Worm (Caenorhabditis elegans) whole organism, young adult: ENCODE results near the gene let-767.
A peak's percentile ranks its signal among the peaks of the same experiment; 100 is the strongest.

ENCODE experiments used
- C17E4.6 ChIP-seq: fragments of 200-800 bp; sonication (Bioruptor generic); IDR thresholded peaks from 2 replicates; pipeline ENCODE4 v1.3.6; 2022; ENCODE audit warnings: missing genetic modification reagents, missing genetic modification characterization, missing compliant biosample characterization
- F10E7.11 ChIP-seq: sonication (generic microtip); optimal IDR thresholded peaks from 2 replicates; lab custom pipeline; 2017; ENCODE audit warnings: mild to moderate bottlenecking, missing genetic modification characterization, moderate library complexity, missing compliant biosample characterization
- F23B12.7 ChIP-seq: sonication (generic microtip); optimal IDR thresholded peaks from 2 replicates; lab custom pipeline; 2017; ENCODE audit warnings: missing genetic modification characterization, mild to moderate bottlenecking, missing compliant biosample characterization, antibody characterized with exemption, moderate library complexity; ENCODE audit not compliant: insufficient read depth
- F49E8.2 ChIP-seq: sonication (generic microtip); optimal IDR thresholded peaks from 3 replicates; lab custom pipeline; 2017; ENCODE audit warnings: missing genetic modification characterization, mild to moderate bottlenecking, missing compliant biosample characterization, antibody characterized with exemption, moderate library complexity; ENCODE audit not compliant: insufficient read depth
- F52B5.7 ChIP-seq: sonication (generic microtip); optimal IDR thresholded peaks from 2 replicates; lab custom pipeline; 2016; ENCODE audit warnings: mild to moderate bottlenecking, missing genetic modification characterization, missing compliant biosample characterization
- F57A8.1 ChIP-seq: fragments of 200-800 bp; sonication (Bioruptor generic); optimal IDR thresholded peaks from 2 replicates; lab custom pipeline; 2018; ENCODE audit warnings: mild to moderate bottlenecking, missing genetic modification characterization, moderate library complexity, missing compliant biosample characterization
- T07F8.4 ChIP-seq: sonication (generic microtip); optimal IDR thresholded peaks from 2 replicates; lab custom pipeline; 2016; ENCODE audit warnings: mild to moderate bottlenecking, missing genetic modification characterization, moderate library complexity, missing compliant biosample characterization
- Y67H2A.10 ChIP-seq: fragments of 200-800 bp; sonication (Bioruptor generic); conservative IDR thresholded peaks from 2 replicates; pipeline ENCODE4 v1.3.6; 2022; ENCODE audit warnings: missing genetic modification reagents, missing genetic modification characterization, missing compliant biosample characterization
- Y79H2A.3 ChIP-seq: fragments of 200-800 bp; sonication (Bioruptor generic); conservative IDR thresholded peaks from 2 replicates; pipeline ENCODE4 v1.3.6; 2022; ENCODE audit warnings: missing genetic modification reagents, missing genetic modification characterization, missing compliant biosample characterization
- ama-1 ChIP-seq, 3 experiments: fragments of 150-350 bp in 1 of 3; sonication (generic microtip) in 2 of 3; optimal IDR thresholded peaks; 2 replicates each; lab custom pipeline; 2014 to 2018; ENCODE audit warnings: missing biosample characterization in 2 of 3, missing genetic modification characterization in 2 of 3, missing genetic modification reagents in 2 of 3
- attf-3 ChIP-seq: fragments of 200-800 bp; sonication (Bioruptor generic); conservative IDR thresholded peaks from 2 replicates; pipeline ENCODE4 v1.3.6; 2022; ENCODE audit warnings: missing genetic modification reagents, missing genetic modification characterization, missing compliant biosample characterization
- attf-5 ChIP-seq: fragments of 200-800 bp; sonication (Bioruptor generic); optimal IDR thresholded peaks from 2 replicates; lab custom pipeline; 2018; ENCODE audit warnings: mild to moderate bottlenecking, missing genetic modification characterization, missing compliant biosample characterization
- bed-2 ChIP-seq: fragments of 200-800 bp; sonication (Bioruptor generic); IDR thresholded peaks from 2 replicates; pipeline ENCODE4 v1.3.6; 2022; ENCODE audit warnings: missing genetic modification reagents, missing genetic modification characterization, missing compliant biosample characterization
- cebp-1 ChIP-seq, 2 experiments: fragments of 200-800 bp in 1 of 2; sonication (Bioruptor generic) in 1 of 2; sonication (generic microtip) in 1 of 2; IDR thresholded peaks in 1 of 2; optimal IDR thresholded peaks in 1 of 2; 2 replicates each; pipeline versions ENCODE4 v1.3.6 to Lab custom; 2017 to 2022; ENCODE audit warnings: missing compliant biosample characterization in 2 of 2, missing genetic modification characterization in 2 of 2, mild to moderate bottlenecking in 1 of 2, missing genetic modification reagents in 1 of 2, moderate library complexity in 1 of 2
- cebp-2 ChIP-seq: fragments of 200-800 bp; sonication (Bioruptor generic); IDR thresholded peaks from 2 replicates; pipeline ENCODE4 v1.3.6; 2022; ENCODE audit warnings: missing genetic modification characterization, missing compliant biosample characterization
- ceh-58 ChIP-seq: fragments of 200-800 bp; sonication (Bioruptor generic); IDR thresholded peaks from 2 replicates; pipeline ENCODE4 v1.3.6; 2022; ENCODE audit warnings: missing genetic modification characterization, missing compliant biosample characterization
- ceh-91 ChIP-seq: fragments of 200-800 bp; sonication (Bioruptor generic); IDR thresholded peaks from 2 replicates; pipeline ENCODE4 v1.3.6; 2022; ENCODE audit warnings: missing genetic modification reagents, missing genetic modification characterization, missing compliant biosample characterization
- chd-7 ChIP-seq: sonication (generic microtip); optimal IDR thresholded peaks from 2 replicates; lab custom pipeline; 2016; ENCODE audit warnings: mild to moderate bottlenecking, missing genetic modification characterization, moderate library complexity, missing compliant biosample characterization
- die-1 ChIP-seq: sonication (generic microtip); optimal IDR thresholded peaks from 2 replicates; lab custom pipeline; 2016; ENCODE audit warnings: missing genotype, mild to moderate bottlenecking, missing genetic modification characterization, missing compliant biosample characterization
- dox-1 ChIP-seq: fragments of 200-800 bp; sonication (Bioruptor generic); IDR thresholded peaks from 2 replicates; pipeline ENCODE4 v1.3.6; 2022; ENCODE audit warnings: missing genetic modification reagents, missing genetic modification characterization, missing compliant biosample characterization
- egl-44 ChIP-seq: fragments of 200-800 bp; sonication (Bioruptor generic); IDR thresholded peaks from 2 replicates; pipeline ENCODE4 v1.3.6; 2022; ENCODE audit warnings: missing genetic modification reagents, missing genetic modification characterization, missing compliant biosample characterization
- egrh-3 ChIP-seq: fragments of 200-800 bp; sonication (Bioruptor generic); IDR thresholded peaks from 2 replicates; pipeline ENCODE4 v1.3.6; 2022; ENCODE audit warnings: missing genetic modification reagents, missing genetic modification characterization, missing compliant biosample characterization
- ekl-4 ChIP-seq: fragments of 200-800 bp; sonication (Bioruptor generic); IDR thresholded peaks from 2 replicates; pipeline ENCODE4 v1.3.6; 2022; ENCODE audit warnings: missing genetic modification reagents, missing genetic modification characterization, missing compliant biosample characterization
- hlh-26 ChIP-seq: fragments of 200-800 bp; sonication (Bioruptor generic); conservative IDR thresholded peaks from 2 replicates; pipeline ENCODE4 v1.3.6; 2022; ENCODE audit warnings: missing genetic modification reagents, missing genetic modification characterization, missing compliant biosample characterization
- hmg-1.2 ChIP-seq: fragments of 200-800 bp; sonication (Bioruptor generic); IDR thresholded peaks from 2 replicates; pipeline ENCODE4 v1.3.6; 2022; ENCODE audit warnings: missing genetic modification reagents, missing genetic modification characterization, missing compliant biosample characterization
- hsf-1 ChIP-seq: fragments of 200-800 bp; sonication (Bioruptor generic); IDR thresholded peaks from 2 replicates; pipeline ENCODE4 v1.3.6; 2022; ENCODE audit warnings: missing genetic modification reagents, missing genetic modification characterization, missing compliant biosample characterization
- lin-54 ChIP-seq: fragments of 200-800 bp; sonication (Bioruptor generic); optimal IDR thresholded peaks from 2 replicates; lab custom pipeline; 2018; ENCODE audit warnings: mild to moderate bottlenecking, missing genetic modification characterization, missing compliant biosample characterization
- lsl-1 ChIP-seq: fragments of 200-800 bp; sonication (Bioruptor generic); optimal IDR thresholded peaks from 2 replicates; lab custom pipeline; 2018; ENCODE audit warnings: mild to moderate bottlenecking, missing genetic modification characterization, moderate library complexity, missing compliant biosample characterization
- madf-3 ChIP-seq: fragments of 200-800 bp; sonication (Bioruptor generic); IDR thresholded peaks from 2 replicates; pipeline ENCODE4 v1.3.6; 2022; ENCODE audit warnings: missing genetic modification reagents, missing genetic modification characterization, missing compliant biosample characterization
- nfya-1 ChIP-seq: sonication (generic microtip); optimal IDR thresholded peaks from 2 replicates; lab custom pipeline; 2017; ENCODE audit warnings: antibody characterized with exemption, missing compliant biosample characterization, missing genetic modification characterization, borderline replicate concordance; ENCODE audit not compliant: insufficient read depth
- rcor-1 ChIP-seq: fragments of 200-800 bp; sonication (Bioruptor generic); IDR thresholded peaks from 2 replicates; pipeline ENCODE4 v1.3.6; 2022; ENCODE audit warnings: missing genetic modification reagents, missing genetic modification characterization, missing compliant biosample characterization
- repo-1 ChIP-seq: sonication (generic microtip); optimal IDR thresholded peaks from 2 replicates; lab custom pipeline; 2017; ENCODE audit warnings: mild to moderate bottlenecking, missing genetic modification characterization, missing compliant biosample characterization
- rpc-1 ChIP-seq, 2 experiments: fragments of 150-350 bp in 1 of 2; sonication (generic microtip) in 1 of 2; optimal IDR thresholded peaks; 2 replicates each; lab custom pipeline; 2014 to 2018; ENCODE audit warnings: missing biosample characterization in 1 of 2, missing genetic modification characterization in 1 of 2, missing genetic modification reagents in 1 of 2, missing genotype in 1 of 2
- snpc-1.3 ChIP-seq: sonication (generic microtip); optimal IDR thresholded peaks from 2 replicates; lab custom pipeline; 2017; ENCODE audit warnings: missing genetic modification characterization, mild to moderate bottlenecking, missing compliant biosample characterization, antibody characterized with exemption, moderate library complexity, missing genotype, missing genetic modification reagents; ENCODE audit not compliant: insufficient read depth
- snpc-4 ChIP-seq, 5 experiments: fragments of 150-350 bp in 1 of 5; sonication (generic microtip) in 4 of 5; optimal IDR thresholded peaks; 2 replicates each; lab custom pipeline; 2014 to 2018; ENCODE audit warnings: missing genetic modification characterization in 5 of 5, missing biosample characterization in 3 of 5, antibody characterized with exemption in 2 of 5, mild to moderate bottlenecking in 2 of 5, missing compliant biosample characterization in 2 of 5, missing genotype in 2 of 5, moderate library complexity in 2 of 5, missing genetic modification reagents in 1 of 5
- sptf-2 ChIP-seq: fragments of 200-800 bp; sonication (Bioruptor generic); optimal IDR thresholded peaks from 2 replicates; lab custom pipeline; 2018; ENCODE audit warnings: mild to moderate bottlenecking, missing genetic modification characterization, missing compliant biosample characterization
- tbp1 ChIP-seq: fragments of 200-800 bp; sonication (Bioruptor generic); optimal IDR thresholded peaks from 2 replicates; lab custom pipeline; 2018; ENCODE audit warnings: mild to moderate bottlenecking, missing genetic modification characterization, missing compliant biosample characterization
- tbx-9 ChIP-seq: sonication (generic microtip); optimal IDR thresholded peaks from 2 replicates; lab custom pipeline; 2016; ENCODE audit warnings: borderline replicate concordance, missing genetic modification characterization, inconsistent platforms, missing compliant biosample characterization
- tlf-1 ChIP-seq: fragments of 200-800 bp; sonication (Bioruptor generic); optimal IDR thresholded peaks from 2 replicates; lab custom pipeline; 2018; ENCODE audit warnings: mild to moderate bottlenecking, missing genetic modification characterization, missing compliant biosample characterization
- ztf-25 ChIP-seq: fragments of 200-800 bp; sonication (Bioruptor generic); IDR thresholded peaks from 2 replicates; pipeline ENCODE4 v1.3.6; 2022; ENCODE audit warnings: missing genetic modification reagents, missing genetic modification characterization, missing compliant biosample characterization

The let-767 gene

ce11 chrIII:6373850-6374474 is 34.2 kb upstream of the let-767 start (continued):
- TF ChIP-seq F10E7.11 (tag; lab: Kevin White, UChicago) = no peak
- TF ChIP-seq egl-44 = peak; percentile 15
- peak; percentile 51 for TF ChIP-seq T07F8.4
- peak; percentile 53; the same call in 1 of the 2 replicates for TF ChIP-seq rcor-1
- TF ChIP-seq cebp-1 (GFP tag; IDR thresholded peaks at IDR 0.05; lab: Robert Waterston, UW) = no peak
- TF ChIP-seq cebp-1 (tag; optimal IDR thresholded peaks at IDR 0.05; lab: Kevin White, UChicago) = peak; percentile 65
- TF ChIP-seq egrh-3 (GFP tag; lab: Robert Waterston, UW) = no peak
- peak; percentile 20 for TF ChIP-seq attf-5 (GFP tag; lab: Kevin White, UChicago)
- peak; percentile 63 for TF ChIP-seq madf-3
- 0 out of 2 replicates have a peak, but pooled peaks have one; percentile 20 for TF ChIP-seq ceh-91 (GFP tag; lab: Robert Waterston, UW)
- peak; percentile 82 for TF ChIP-seq dox-1 (GFP tag; lab: Robert Waterston, UW)
- TF ChIP-seq lsl-1 (GFP tag; lab: Kevin White, UChicago) = peak; percentile 67
- peak; percentile 43 for TF ChIP-seq F52B5.7 (tag; lab: Kevin White, UChicago)
- TF ChIP-seq rpc-1 (optimal IDR thresholded peaks at IDR 0.05; lab: Kevin White, UChicago) = no peak
- TF ChIP-seq rpc-1 (tag; optimal IDR thresholded peaks at IDR 0.05; lab: Kevin White, UChicago) = peak; percentile 11
- TF ChIP-seq ztf-25 = no peak
- TF ChIP-seq nfya-1 (tag; lab: Kevin White, UChicago) = no peak
- no peak for TF ChIP-seq ceh-58 (GFP tag; lab: Robert Waterston, UW)
- TF ChIP-seq F57A8.1 (GFP tag; lab: Kevin White, UChicago) = peak; percentile 82
- peak; percentile 62 for TF ChIP-seq F23B12.7 (tag; lab: Kevin White, UChicago)
- peak; percentile 49 for TF ChIP-seq sptf-2 (GFP tag; lab: Kevin White, UChicago)
- peak; percentile 73 for TF ChIP-seq hsf-1
- TF ChIP-seq C17E4.6 (GFP tag; lab: Robert Waterston, UW) = peak; percentile 44; the same call in 1 of the 2 replicates
- TF ChIP-seq hlh-26 = no peak
- peak; percentile 76 for TF ChIP-seq die-1 (tag; lab: Kevin White, UChicago)
- TF ChIP-seq ekl-4 (GFP tag; lab: Robert Waterston, UW) = peak; percentile 85
- TF ChIP-seq F49E8.2 (tag; lab: Kevin White, UChicago) = peak; percentile 97
- TF ChIP-seq snpc-1.3 (tag; lab: Kevin White, UChicago) = peak; percentile 32
- TF ChIP-seq repo-1 (tag; lab: Kevin White, UChicago) = peak; percentile 74
- TF ChIP-seq Y67H2A.10 (GFP tag; lab: Robert Waterston, UW) = no peak
- peak; percentile 16 for TF ChIP-seq chd-7 (tag; lab: Kevin White, UChicago)
- TF ChIP-seq bed-2 = no peak
- peak; percentile 69 for TF ChIP-seq snpc-4 (GFP tag; optimal IDR thresholded peaks at IDR 0.05; lab: Kevin White, UChicago)
- peak in 2 of 4 experiments; percentile 10 to 63 for TF ChIP-seq snpc-4 (tag; optimal IDR thresholded peaks at IDR 0.05; lab: Kevin White, UChicago)
- no peak for TF ChIP-seq ama-1 (optimal IDR thresholded peaks at IDR 0.05; lab: Kevin White, UChicago)
- peak in 1 of 2 experiments; percentile 82 for TF ChIP-seq ama-1 (GFP tag; optimal IDR thresholded peaks at IDR 0.05; lab: Kevin White, UChicago)
- peak; percentile 73 for TF ChIP-seq lin-54 (GFP tag; lab: Kevin White, UChicago)
- peak; percentile 48 for TF ChIP-seq hmg-1.2 (GFP tag; lab: Robert Waterston, UW)
- TF ChIP-seq tlf-1 = peak; percentile 88
- peak; percentile 60 for TF ChIP-seq tbp1 (GFP tag; lab: Kevin White, UChicago)
- TF ChIP-seq tbx-9 = no peak
- peak; percentile 69; the same call in 1 of the 2 replicates for TF ChIP-seq Y79H2A.3 (GFP tag; lab: Robert Waterston, UW)
- no peak for TF ChIP-seq cebp-2
- TF ChIP-seq attf-3 = 0 out of 2 replicates have a peak, but pooled peaks have one; percentile 18
